Worm (Caenorhabditis elegans): Measurements from ENCODE around the gene C43H6.4.
A peak's percentile ranks its signal among the peaks of the same experiment; 100 is the strongest.

C43H6.4 gene

DNA sequence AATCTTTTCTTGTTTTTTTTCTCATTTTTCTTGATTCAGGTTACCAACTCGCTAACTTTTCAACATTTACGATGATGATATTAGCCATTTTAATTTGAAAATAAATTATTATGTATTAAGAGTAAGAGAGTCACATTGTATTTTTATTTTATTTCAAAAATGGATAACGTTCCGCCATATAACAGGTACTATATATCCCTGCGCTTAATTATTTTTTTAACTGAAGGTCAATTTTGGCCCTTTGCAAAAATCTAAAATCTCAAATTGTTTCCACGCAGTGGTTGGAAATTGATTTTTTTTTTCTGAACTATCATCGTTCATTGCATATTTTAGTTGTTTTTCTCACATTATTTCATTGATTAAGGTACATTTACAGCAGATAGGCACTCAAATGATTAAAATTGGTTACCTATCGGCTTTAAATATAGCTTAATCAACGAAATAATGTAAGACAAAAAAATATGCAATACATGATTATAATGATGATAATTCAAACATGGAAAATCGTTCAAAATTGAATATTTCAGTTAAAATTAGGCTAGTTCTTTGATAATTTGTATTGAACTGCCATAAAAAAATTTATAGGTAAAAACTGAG, 39.0 kb upstream of the C43H6.4 start (continued):
- TF ChIP-seq fkh-2 (tag; optimal IDR thresholded peaks at IDR 0.05) (no peak), egl-5 (tag; optimal IDR thresholded peaks at IDR 0.05) (peak; percentile 42), ztf-11 (tag; optimal IDR thresholded peaks at IDR 0.05) (no peak), ztf-4 (tag; optimal IDR thresholded peaks at IDR 0.05) (peak; percentile 70), mml-1 (tag; optimal IDR thresholded peaks at IDR 0.05) (no peak), nhr-12 (tag; optimal IDR thresholded peaks at IDR 0.05) (no peak), eor-1 (tag; optimal IDR thresholded peaks at IDR 0.05) (peak in 1 of 2 experiments; percentile 48), lin-39 (tag; optimal IDR thresholded peaks at IDR 0.05) (no peak), nhr-67 (tag; optimal IDR thresholded peaks at IDR 0.05) (peak; percentile 61), elt-3 (tag; optimal IDR thresholded peaks at IDR 0.05) (peak; percentile 60 to 94 (median 91)), unc-39 (tag; optimal IDR thresholded peaks at IDR 0.05) (no peak)

DNA sequence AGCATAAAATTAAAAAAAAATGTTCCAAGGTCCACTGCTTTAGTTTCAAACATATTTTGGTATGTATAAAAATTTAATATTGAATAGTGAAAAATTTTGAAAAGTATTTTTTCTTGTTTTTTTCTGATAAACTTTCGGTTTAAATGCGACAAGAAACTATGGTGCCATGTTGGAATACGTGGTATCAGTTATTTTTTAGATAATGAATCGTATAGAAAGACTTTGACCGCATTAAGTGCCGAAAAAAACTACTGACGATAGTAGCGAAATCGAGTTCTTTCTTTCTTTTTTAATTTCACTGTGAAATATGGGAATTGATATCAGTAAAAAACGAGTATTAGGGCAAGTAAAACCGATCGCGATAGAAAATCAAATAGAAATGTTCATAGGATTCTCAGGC, 37.9 kb upstream of the C43H6.4 start, which contains the start of gene T24D8.6:
Gene T24D8.6 (minus strand): TSS at position 101 of the 400 bp plus-strand sequence.
- TF ChIP-seq ztf-4 (tag; optimal IDR thresholded peaks at IDR 0.05) = no peak
- no peak for TF ChIP-seq pha-4 (tag; optimal IDR thresholded peaks at IDR 0.05)
- no peak for TF ChIP-seq fkh-2 (tag; optimal IDR thresholded peaks at IDR 0.05)
- no peak for TF ChIP-seq ztf-11 (tag; optimal IDR thresholded peaks at IDR 0.05)
- no peak for TF ChIP-seq nhr-237 (tag; optimal IDR thresholded peaks at IDR 0.05)
- TF ChIP-seq mdl-1 (tag; optimal IDR thresholded peaks at IDR 0.05) = no peak
- no peak for TF ChIP-seq elt-2 (tag; optimal IDR thresholded peaks at IDR 0.05)
- TF ChIP-seq ama-1 (optimal IDR thresholded peaks at IDR 0.05) = no peak
- no peak for TF ChIP-seq lin-39 (tag; optimal IDR thresholded peaks at IDR 0.05)
- no peak for TF ChIP-seq daf-12 (tag; optimal IDR thresholded peaks at IDR 0.05)
- TF ChIP-seq ceh-9 (tag; optimal IDR thresholded peaks at IDR 0.05) = no peak
- no peak for TF ChIP-seq ceh-16 (tag; optimal IDR thresholded peaks at IDR 0.05)
- no peak for TF ChIP-seq R02D3.7 (tag; optimal IDR thresholded peaks at IDR 0.05)
- TF ChIP-seq nhr-77 (tag; optimal IDR thresholded peaks at IDR 0.05) = no peak

DNA sequence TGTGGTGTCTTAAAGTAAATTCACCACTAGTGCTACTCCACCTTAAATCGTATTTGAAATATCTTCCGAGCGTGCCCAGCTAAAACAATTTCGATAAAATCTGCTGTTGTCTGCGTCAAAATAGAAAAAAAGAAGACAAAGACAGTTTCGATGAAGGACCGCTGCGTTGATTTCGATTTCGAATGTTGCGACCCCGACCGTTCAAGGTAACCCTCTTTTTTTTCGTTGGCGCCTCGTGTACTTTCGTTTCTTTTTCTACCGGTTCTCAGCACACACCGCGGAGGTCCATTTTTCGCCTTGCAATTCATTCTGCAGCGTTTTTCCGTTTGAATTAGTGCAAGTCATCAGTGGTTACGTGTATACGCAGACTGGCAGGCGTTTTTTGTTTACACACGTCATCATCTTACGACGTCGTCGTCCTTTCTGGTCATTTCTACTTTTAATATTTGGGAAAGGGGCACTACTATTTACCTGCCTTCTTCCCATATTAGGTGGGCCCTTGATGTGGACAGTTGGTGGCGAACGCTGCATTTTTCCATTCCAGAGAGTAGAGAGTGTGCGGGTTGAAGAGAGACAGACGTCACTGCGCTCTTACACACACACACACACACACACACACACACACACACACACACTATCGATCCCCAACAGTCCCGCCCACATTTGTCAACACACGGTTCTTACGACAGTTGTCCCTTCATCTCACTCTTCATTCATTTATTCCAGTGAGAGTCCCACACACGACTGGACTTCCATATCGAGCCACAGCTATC, 35.6 kb upstream of the C43H6.4 start:
- TF ChIP-seq mdl-1 (tag; optimal IDR thresholded peaks at IDR 0.05) (no peak), egl-5 (tag; optimal IDR thresholded peaks at IDR 0.05) (no peak), skn-1 (tag; optimal IDR thresholded peaks at IDR 0.05) (no peak), sea-2 (GFP tag; optimal IDR thresholded peaks at IDR 0.05) (no peak), elt-2 (tag; optimal IDR thresholded peaks at IDR 0.05) (no peak), ceh-28 (tag; optimal IDR thresholded peaks at IDR 0.05) (peak; percentile 11), jun-1 (tag; optimal IDR thresholded peaks at IDR 0.05) (peak; percentile 5), nfya-1 (tag; optimal IDR thresholded peaks at IDR 0.05; ENCODE audit: insufficient read depth) (no peak), nhr-237 (tag; optimal IDR thresholded peaks at IDR 0.05) (no peak), unc-62 (GFP tag; optimal IDR thresholded peaks at IDR 0.05) (no peak), nhr-23 (tag; optimal IDR thresholded peaks at IDR 0.05) (no peak), fkh-2 (tag; optimal IDR thresholded peaks at IDR 0.05) (no peak), ceh-82 (tag; optimal IDR thresholded peaks at IDR 0.05) (no peak), ztf-4 (tag; optimal IDR thresholded peaks at IDR 0.05) (no peak), eor-1 (tag; optimal IDR thresholded peaks at IDR 0.05) (no peak), snpc-4 (tag; optimal IDR thresholded peaks at IDR 0.05) (peak; percentile 20), ZK546.5 (tag; optimal IDR thresholded peaks at IDR 0.05) (no peak), daf-12 (tag; optimal IDR thresholded peaks at IDR 0.05) (no peak), pha-4 (tag; optimal IDR thresholded peaks at IDR 0.05) (peak; percentile 79), nhr-12 (tag; optimal IDR thresholded peaks at IDR 0.05) (no peak), unc-39 (tag; optimal IDR thresholded peaks at IDR 0.05) (no peak), nhr-76 (tag; optimal IDR thresholded peaks at IDR 0.05) (no peak), R02D3.7 (tag; optimal IDR thresholded peaks at IDR 0.05) (no peak), nhr-25 (tag; optimal IDR thresholded peaks at IDR 0.05) (peak; percentile 80), hmg-11 (tag; optimal IDR thresholded peaks at IDR 0.05) (no peak), aly-2 (tag; optimal IDR thresholded peaks at IDR 0.05) (no peak), zag-1 (tag; optimal IDR thresholded peaks at IDR 0.05) (no peak)

DNA sequence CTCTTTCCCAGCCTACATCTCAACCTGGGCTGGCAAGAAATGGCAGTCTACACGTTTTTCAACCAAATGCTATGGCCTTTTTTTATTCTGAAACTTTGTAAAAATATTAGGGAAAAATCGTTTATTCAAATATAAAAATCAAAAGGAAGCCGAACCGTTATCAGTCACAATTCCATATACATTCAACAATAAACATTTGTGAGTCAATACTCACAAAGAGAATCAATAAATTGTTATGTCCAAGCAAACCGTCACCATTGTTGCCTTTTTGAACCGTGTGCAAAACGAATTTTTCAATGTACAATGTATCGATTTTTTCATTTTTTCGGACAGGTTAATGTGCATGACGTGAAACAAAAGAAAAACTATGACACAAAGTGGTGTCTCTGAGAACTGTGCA, 34.8 kb upstream of the C43H6.4 start:
- no peak for TF ChIP-seq fkh-10 (GFP tag; optimal IDR thresholded peaks at IDR 0.05)
- TF ChIP-seq nhr-23 (tag; optimal IDR thresholded peaks at IDR 0.05) = no peak
- TF ChIP-seq elt-2 (tag; optimal IDR thresholded peaks at IDR 0.05) = peak; percentile 27
- peak; percentile 66 for TF ChIP-seq pqm-1 (tag; optimal IDR thresholded peaks at IDR 0.05)
- TF ChIP-seq nhr-237 (tag; optimal IDR thresholded peaks at IDR 0.05) = no peak
- TF ChIP-seq ceh-82 (tag; optimal IDR thresholded peaks at IDR 0.05) = no peak
- TF ChIP-seq nhr-77 (tag; optimal IDR thresholded peaks at IDR 0.05) = no peak
- peak; percentile 70 for TF ChIP-seq pha-4 (tag; optimal IDR thresholded peaks at IDR 0.05)
- TF ChIP-seq mml-1 (tag; optimal IDR thresholded peaks at IDR 0.05) = no peak
- TF ChIP-seq fos-1 (tag; optimal IDR thresholded peaks at IDR 0.05) = no peak
- TF ChIP-seq unc-39 (tag; optimal IDR thresholded peaks at IDR 0.05) = no peak

Data from whole organism, L3 larva.